Worm (Caenorhabditis elegans): ENCODE data around the gene his-8.

The his-8 gene

DNA sequence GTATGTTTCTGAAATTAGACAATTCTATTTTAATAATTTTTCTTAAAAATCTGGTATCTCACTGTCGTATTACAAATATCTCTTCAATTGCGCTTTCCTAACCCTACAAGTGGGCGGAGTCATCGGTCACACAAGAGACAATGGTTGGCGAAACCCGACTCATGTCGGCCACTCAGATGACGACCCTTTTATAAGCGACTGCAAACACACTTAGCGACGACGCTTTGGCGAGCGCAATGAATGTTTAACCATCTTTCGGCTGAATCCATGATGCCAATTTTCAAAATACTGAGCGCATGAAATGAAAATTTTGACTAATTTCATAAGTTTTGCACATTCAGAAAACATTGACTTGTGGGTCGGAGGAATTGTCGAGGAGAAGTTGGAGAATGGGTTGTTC, 32.5 kb downstream of the his-8 start (continued):
- TF ChIP-seq snpc-1.3 (tag; optimal IDR thresholded peaks at IDR 0.05; ENCODE audit: insufficient read depth) (peak; percentile 98), Y79H2A.3 (GFP tag; conservative IDR thresholded peaks at IDR 0.05) (peak; percentile 98), nfya-1 (tag; optimal IDR thresholded peaks at IDR 0.05; ENCODE audit: borderline replicate concordance, insufficient read depth) (no peak), snpc-1.1 (tag; optimal IDR thresholded peaks at IDR 0.05; ENCODE audit: insufficient read depth) (peak; percentile 100), pha-4 (tag; optimal IDR thresholded peaks at IDR 0.05) (no peak), F33H1.4 (GFP tag; IDR thresholded peaks at IDR 0.05) (peak; percentile 77), lin-54 (GFP tag; optimal IDR thresholded peaks at IDR 0.05) (peak; percentile 97), akir-1 (GFP tag; optimal IDR thresholded peaks at IDR 0.05) (peak; percentile 95), madf-3 (GFP tag; IDR thresholded peaks at IDR 0.05) (peak; percentile 96), F37B4.10 (GFP tag; IDR thresholded peaks at IDR 0.05) (peak; percentile 99), lin-40 (tag; optimal IDR thresholded peaks at IDR 0.05) (peak; percentile 95), hlh-26 (GFP tag; conservative IDR thresholded peaks at IDR 0.05) (peak; percentile 85), nhr-90 (tag; optimal IDR thresholded peaks at IDR 0.05) (peak; percentile 99), Y67H2A.10 (GFP tag; conservative IDR thresholded peaks at IDR 0.05) (peak; percentile 89), nfyb-1 (GFP tag; IDR thresholded peaks at IDR 0.05) (peak; percentile 99), ets-4 (GFP tag; optimal IDR thresholded peaks at IDR 0.05) (peak; percentile 100), aptf-2 (GFP tag; conservative IDR thresholded peaks at IDR 0.05) (peak; percentile 89), B0261.1 (tag; optimal IDR thresholded peaks at IDR 0.05) (peak; percentile 99), attf-3 (GFP tag; conservative IDR thresholded peaks at IDR 0.05) (peak; percentile 80), rec-8 (tag; optimal IDR thresholded peaks at IDR 0.05) (peak; percentile 96 to 99), dpff-1 (tag; optimal IDR thresholded peaks at IDR 0.05) (peak; percentile 96), K12H6.12 (tag; optimal IDR thresholded peaks at IDR 0.05) (peak; percentile 94), ceh-40 (GFP tag; IDR thresholded peaks at IDR 0.05) (peak; percentile 98), F10E7.11 (tag; optimal IDR thresholded peaks at IDR 0.05) (peak; percentile 100), cebp-2 (GFP tag; IDR thresholded peaks at IDR 0.05) (peak; percentile 100), ztf-25 (GFP tag; IDR thresholded peaks at IDR 0.05) (peak; percentile 100), ceh-91 (GFP tag; IDR thresholded peaks at IDR 0.05) (peak; percentile 78), lsy-27 (tag; optimal IDR thresholded peaks at IDR 0.05; ENCODE audit: borderline replicate concordance, insufficient read depth) (peak; percentile 62), B0035.1 (tag; optimal IDR thresholded peaks at IDR 0.05) (peak; percentile 96), zfh-2 (GFP tag; conservative IDR thresholded peaks at IDR 0.05) (no peak), madf-8 (GFP tag; conservative IDR thresholded peaks at IDR 0.05) (peak; percentile 84), let-607 (tag; optimal IDR thresholded peaks at IDR 0.05) (peak; percentile 91), tbx-9 (tag; optimal IDR thresholded peaks at IDR 0.05; ENCODE audit: borderline replicate concordance) (peak; percentile 100), B0019.2 (GFP tag; conservative IDR thresholded peaks at IDR 0.05) (peak; percentile 92), snpc-4 (GFP tag; optimal IDR thresholded peaks at IDR 0.05) (peak; percentile 99), snpc-4 (tag; optimal IDR thresholded peaks at IDR 0.05) (peak; percentile 99 to 100 (median 100)), mel-28 (tag; optimal IDR thresholded peaks at IDR 0.05; ENCODE audit: borderline replicate concordance) (peak; percentile 94), ceh-79 (tag; optimal IDR thresholded peaks at IDR 0.05) (peak; percentile 100), ceh-100 (GFP tag; IDR thresholded peaks at IDR 0.05) (peak; percentile 91), ceh-58 (GFP tag; IDR thresholded peaks at IDR 0.05) (peak; percentile 100), ztf-18 (tag; optimal IDR thresholded peaks at IDR 0.05) (peak; percentile 89), T07F8.4 (tag; optimal IDR thresholded peaks at IDR 0.05) (peak; percentile 96), die-1 (tag; optimal IDR thresholded peaks at IDR 0.05) (peak; percentile 99), Y53G8AR.9 (GFP tag; conservative IDR thresholded peaks at IDR 0.05) (peak; percentile 99), nhr-120 (GFP tag; IDR thresholded peaks at IDR 0.05) (peak; percentile 100), ztf-22 (GFP tag; optimal IDR thresholded peaks at IDR 0.05) (peak; percentile 99), unc-130 (GFP tag; optimal IDR thresholded peaks at IDR 0.05) (peak; percentile 96)

All from whole organism, young adult.